Worm (Caenorhabditis elegans) whole organism, young adult: Measurements from ENCODE around the gene C48B4.3.

Experiments
- F10E7.11 ChIP-seq: sonication (generic microtip); optimal IDR thresholded peaks from 2 replicates; lab custom pipeline; 2017; ENCODE audit warnings: mild to moderate bottlenecking, missing genetic modification characterization, moderate library complexity, missing compliant biosample characterization
- F23B12.7 ChIP-seq: sonication (generic microtip); optimal IDR thresholded peaks from 2 replicates; lab custom pipeline; 2017; ENCODE audit warnings: missing genetic modification characterization, mild to moderate bottlenecking, missing compliant biosample characterization, antibody characterized with exemption, moderate library complexity; ENCODE audit not compliant: insufficient read depth
- F33H1.4 ChIP-seq: fragments of 200-800 bp; sonication (Bioruptor generic); IDR thresholded peaks from 2 replicates; pipeline ENCODE4 v1.3.6; 2022; ENCODE audit warnings: missing genetic modification reagents, missing genetic modification characterization, missing compliant biosample characterization
- F39B2.1 ChIP-seq: fragments of 200-800 bp; sonication (Bioruptor generic); IDR thresholded peaks from 2 replicates; pipeline ENCODE4 v1.3.6; 2022; ENCODE audit warnings: missing genetic modification reagents, missing genetic modification characterization, missing compliant biosample characterization
- F57A8.1 ChIP-seq: fragments of 200-800 bp; sonication (Bioruptor generic); optimal IDR thresholded peaks from 2 replicates; lab custom pipeline; 2018; ENCODE audit warnings: mild to moderate bottlenecking, missing genetic modification characterization, moderate library complexity, missing compliant biosample characterization
- T07F8.4 ChIP-seq: sonication (generic microtip); optimal IDR thresholded peaks from 2 replicates; lab custom pipeline; 2016; ENCODE audit warnings: mild to moderate bottlenecking, missing genetic modification characterization, moderate library complexity, missing compliant biosample characterization
- Y53F4B.3 ChIP-seq: fragments of 200-800 bp; sonication (Bioruptor generic); IDR thresholded peaks from 2 replicates; pipeline ENCODE4 v1.3.6; 2022; ENCODE audit warnings: missing genetic modification reagents, missing genetic modification characterization, missing compliant biosample characterization
- Y53G8AR.9 ChIP-seq: fragments of 200-800 bp; sonication (Bioruptor generic); conservative IDR thresholded peaks from 2 replicates; pipeline ENCODE4 v1.3.6; 2022; ENCODE audit warnings: missing genetic modification reagents, missing genetic modification characterization, missing compliant biosample characterization
- Y56A3A.18 ChIP-seq: fragments of 200-800 bp; sonication (Bioruptor generic); IDR thresholded peaks from 2 replicates; pipeline ENCODE4 v1.3.6; 2022; ENCODE audit warnings: missing genetic modification reagents, missing genetic modification characterization, missing compliant biosample characterization
- Y67H2A.10 ChIP-seq: fragments of 200-800 bp; sonication (Bioruptor generic); conservative IDR thresholded peaks from 2 replicates; pipeline ENCODE4 v1.3.6; 2022; ENCODE audit warnings: missing genetic modification reagents, missing genetic modification characterization, missing compliant biosample characterization
- Y79H2A.3 ChIP-seq: fragments of 200-800 bp; sonication (Bioruptor generic); conservative IDR thresholded peaks from 2 replicates; pipeline ENCODE4 v1.3.6; 2022; ENCODE audit warnings: missing genetic modification reagents, missing genetic modification characterization, missing compliant biosample characterization
- aptf-3 ChIP-seq: fragments of 200-800 bp; sonication (Bioruptor generic); IDR thresholded peaks from 2 replicates; pipeline ENCODE4 v1.3.6; 2022; ENCODE audit warnings: missing genetic modification characterization, missing compliant biosample characterization
- cebp-2 ChIP-seq: fragments of 200-800 bp; sonication (Bioruptor generic); IDR thresholded peaks from 2 replicates; pipeline ENCODE4 v1.3.6; 2022; ENCODE audit warnings: missing genetic modification characterization, missing compliant biosample characterization
- ceh-40 ChIP-seq: fragments of 200-800 bp; sonication (Bioruptor generic); IDR thresholded peaks from 2 replicates; pipeline ENCODE4 v1.3.6; 2022; ENCODE audit warnings: missing genetic modification characterization, missing compliant biosample characterization
- ceh-91 ChIP-seq: fragments of 200-800 bp; sonication (Bioruptor generic); IDR thresholded peaks from 2 replicates; pipeline ENCODE4 v1.3.6; 2022; ENCODE audit warnings: missing genetic modification reagents, missing genetic modification characterization, missing compliant biosample characterization
- egl-44 ChIP-seq: fragments of 200-800 bp; sonication (Bioruptor generic); IDR thresholded peaks from 2 replicates; pipeline ENCODE4 v1.3.6; 2022; ENCODE audit warnings: missing genetic modification reagents, missing genetic modification characterization, missing compliant biosample characterization
- ekl-4 ChIP-seq: fragments of 200-800 bp; sonication (Bioruptor generic); IDR thresholded peaks from 2 replicates; pipeline ENCODE4 v1.3.6; 2022; ENCODE audit warnings: missing genetic modification reagents, missing genetic modification characterization, missing compliant biosample characterization
- hsf-1 ChIP-seq: fragments of 200-800 bp; sonication (Bioruptor generic); IDR thresholded peaks from 2 replicates; pipeline ENCODE4 v1.3.6; 2022; ENCODE audit warnings: missing genetic modification reagents, missing genetic modification characterization, missing compliant biosample characterization
- lir-1 ChIP-seq: fragments of 200-800 bp; sonication (Bioruptor generic); conservative IDR thresholded peaks from 2 replicates; pipeline ENCODE4 v1.3.6; 2022; ENCODE audit warnings: missing genetic modification reagents, missing genetic modification characterization, missing compliant biosample characterization
- madf-10 ChIP-seq: sonication (generic microtip); optimal IDR thresholded peaks from 2 replicates; lab custom pipeline; 2016; ENCODE audit warnings: mild to moderate bottlenecking, missing genetic modification characterization, missing compliant biosample characterization
- madf-3 ChIP-seq: fragments of 200-800 bp; sonication (Bioruptor generic); IDR thresholded peaks from 2 replicates; pipeline ENCODE4 v1.3.6; 2022; ENCODE audit warnings: missing genetic modification reagents, missing genetic modification characterization, missing compliant biosample characterization
- madf-6 ChIP-seq: fragments of 200-800 bp; sonication (Bioruptor generic); IDR thresholded peaks from 2 replicates; pipeline ENCODE4 v1.3.6; 2022; ENCODE audit warnings: missing genetic modification reagents, missing genetic modification characterization, missing compliant biosample characterization
- madf-8 ChIP-seq: fragments of 200-800 bp; sonication (Bioruptor generic); conservative IDR thresholded peaks from 2 replicates; pipeline ENCODE4 v1.3.6; 2022; ENCODE audit warnings: missing genetic modification reagents, missing genetic modification characterization, missing compliant biosample characterization
- mes-4 ChIP-seq: sonication (generic microtip); optimal IDR thresholded peaks from 2 replicates; lab custom pipeline; 2016; ENCODE audit warnings: missing genotype, missing genetic modification characterization, missing compliant biosample characterization
- mxl-1 ChIP-seq: sonication (generic microtip); optimal IDR thresholded peaks from 2 replicates; lab custom pipeline; 2016; ENCODE audit warnings: missing genetic modification characterization, missing compliant biosample characterization
- nfya-1 ChIP-seq: sonication (generic microtip); optimal IDR thresholded peaks from 2 replicates; lab custom pipeline; 2017; ENCODE audit warnings: antibody characterized with exemption, missing compliant biosample characterization, missing genetic modification characterization, borderline replicate concordance; ENCODE audit not compliant: insufficient read depth
- nhr-90 ChIP-seq: sonication (generic microtip); optimal IDR thresholded peaks from 2 replicates; lab custom pipeline; 2016; ENCODE audit warnings: missing genotype, mild to moderate bottlenecking, missing genetic modification characterization, missing compliant biosample characterization
- pbrm-1 ChIP-seq: fragments of 200-800 bp; sonication (Bioruptor generic); IDR thresholded peaks from 2 replicates; pipeline ENCODE4 v1.3.6; 2022; ENCODE audit warnings: missing genetic modification reagents, missing genetic modification characterization, missing compliant biosample characterization
- sea-2 ChIP-seq: fragments of 200-800 bp; sonication (Bioruptor generic); IDR thresholded peaks from 2 replicates; pipeline ENCODE4 v1.3.6; 2022; ENCODE audit warnings: missing genetic modification characterization, missing compliant biosample characterization
- snpc-1.1 ChIP-seq: sonication (generic microtip); optimal IDR thresholded peaks from 2 replicates; lab custom pipeline; 2017; ENCODE audit warnings: missing genetic modification characterization, mild to moderate bottlenecking, missing compliant biosample characterization, antibody characterized with exemption, moderate library complexity, missing genotype, missing genetic modification reagents; ENCODE audit not compliant: insufficient read depth
- snpc-3.4 ChIP-seq: sonication (generic microtip); optimal IDR thresholded peaks from 2 replicates; lab custom pipeline; 2017; ENCODE audit warnings: missing genetic modification characterization, mild to moderate bottlenecking, missing compliant biosample characterization, antibody characterized with exemption, moderate library complexity, missing genotype, missing genetic modification reagents
- snpc-4 ChIP-seq, 5 experiments: fragments of 150-350 bp in 1 of 5; sonication (generic microtip) in 4 of 5; optimal IDR thresholded peaks; 2 replicates each; lab custom pipeline; 2014 to 2018; ENCODE audit warnings: missing genetic modification characterization in 5 of 5, missing biosample characterization in 3 of 5, antibody characterized with exemption in 2 of 5, mild to moderate bottlenecking in 2 of 5, missing compliant biosample characterization in 2 of 5, missing genotype in 2 of 5, moderate library complexity in 2 of 5, missing genetic modification reagents in 1 of 5
- somi-1 ChIP-seq: fragments of 200-800 bp; sonication (Bioruptor generic); optimal IDR thresholded peaks from 2 replicates; lab custom pipeline; 2018; ENCODE audit warnings: mild to moderate bottlenecking, missing genetic modification characterization, missing compliant biosample characterization
- tbp1 ChIP-seq: fragments of 200-800 bp; sonication (Bioruptor generic); optimal IDR thresholded peaks from 2 replicates; lab custom pipeline; 2018; ENCODE audit warnings: mild to moderate bottlenecking, missing genetic modification characterization, missing compliant biosample characterization
- tbx-9 ChIP-seq: sonication (generic microtip); optimal IDR thresholded peaks from 2 replicates; lab custom pipeline; 2016; ENCODE audit warnings: borderline replicate concordance, missing genetic modification characterization, inconsistent platforms, missing compliant biosample characterization
- unc-62 ChIP-seq: fragments of 150-350 bp; optimal IDR thresholded peaks from 2 replicates; lab custom pipeline; 2014; ENCODE audit warnings: missing biosample characterization, missing genetic modification reagents, missing genetic modification characterization
- xnd-1 ChIP-seq: sonication (generic microtip); optimal IDR thresholded peaks from 2 replicates; lab custom pipeline; 2016; ENCODE audit warnings: missing genotype, missing genetic modification reagents, missing genetic modification characterization, missing compliant biosample characterization
- zfh-2 ChIP-seq: fragments of 200-800 bp; sonication (Bioruptor generic); conservative IDR thresholded peaks from 2 replicates; pipeline ENCODE4 v1.3.6; 2022; ENCODE audit warnings: missing genetic modification reagents, missing genetic modification characterization, missing compliant biosample characterization
- ztf-22 ChIP-seq: fragments of 200-800 bp; sonication (Bioruptor generic); optimal IDR thresholded peaks from 2 replicates; lab custom pipeline; 2018; ENCODE audit warnings: mild to moderate bottlenecking, missing genetic modification characterization, moderate library complexity, missing compliant biosample characterization

The C48B4.3 gene

ce11 chrIII:9629855-9630254 lies 47.7 kb upstream of the C48B4.3 start, which contains the start of gene rpac-19 (continued):
- TF ChIP-seq F10E7.11 (tag; lab: Kevin White, UChicago) (peak; percentile 89), ceh-91 (no peak), madf-3 (GFP tag; lab: Robert Waterston, UW) (peak; percentile 73; the same call in 1 of the 2 replicates), Y53F4B.3 (GFP tag; lab: Robert Waterston, UW) (no peak), ztf-22 (GFP tag; lab: Kevin White, UChicago) (peak; percentile 34), egl-44 (GFP tag; lab: Robert Waterston, UW) (peak; percentile 83), ekl-4 (peak; percentile 82), Y56A3A.18 (GFP tag; lab: Robert Waterston, UW) (no peak), Y79H2A.3 (no peak; the same call in 1 of the 2 replicates), ceh-40 (no peak), unc-62 (no peak), mxl-1 (tag; lab: Kevin White, UChicago) (peak; percentile 31), xnd-1 (tag; lab: Kevin White, UChicago) (peak; percentile 58), F57A8.1 (GFP tag; lab: Kevin White, UChicago) (no peak), T07F8.4 (tag; lab: Kevin White, UChicago) (peak; percentile 30), madf-6 (GFP tag; lab: Robert Waterston, UW) (peak; percentile 80), pbrm-1 (GFP tag; lab: Robert Waterston, UW) (peak; percentile 85), aptf-3 (no peak), zfh-2 (GFP tag; lab: Robert Waterston, UW) (no peak), hsf-1 (GFP tag; lab: Robert Waterston, UW) (peak; percentile 80), tbp1 (GFP tag; lab: Kevin White, UChicago) (peak; percentile 65), snpc-3.4 (tag; lab: Kevin White, UChicago) (peak; percentile 50), tbx-9 (tag; lab: Kevin White, UChicago) (no peak), snpc-1.1 (tag; lab: Kevin White, UChicago) (peak; percentile 67), madf-8 (GFP tag; lab: Robert Waterston, UW) (peak; percentile 32), sea-2 (GFP tag; lab: Robert Waterston, UW) (no peak), lir-1 (GFP tag; lab: Robert Waterston, UW) (no peak), Y67H2A.10 (GFP tag; lab: Robert Waterston, UW) (peak; percentile 35; the same call in 1 of the 2 replicates), F39B2.1 (no peak), snpc-4 (GFP tag; optimal IDR thresholded peaks at IDR 0.05; lab: Kevin White, UChicago) (no peak), snpc-4 (tag; optimal IDR thresholded peaks at IDR 0.05; lab: Kevin White, UChicago) (peak in 3 of 4 experiments; percentile 55 to 76 (median 58))

ce11 chrIII:9629054-9629453 lies 46.9 kb upstream of the C48B4.3 start, which contains the start of gene tbg-1:
TSS of gene tbg-1 (minus strand) at chrIII:9629154.
- TF ChIP-seq Y53G8AR.9 (GFP tag; lab: Robert Waterston, UW), result no peak
- no peak for TF ChIP-seq egl-44 (GFP tag; lab: Robert Waterston, UW)
- no peak for TF ChIP-seq mes-4 (tag; lab: Kevin White, UChicago)
- no peak for TF ChIP-seq nhr-90 (tag; lab: Kevin White, UChicago)
- TF ChIP-seq F23B12.7 (tag; lab: Kevin White, UChicago), result no peak
- TF ChIP-seq cebp-2 (GFP tag; lab: Robert Waterston, UW), result no peak
- no peak for TF ChIP-seq Y53F4B.3 (GFP tag; lab: Robert Waterston, UW)
- no peak for TF ChIP-seq ekl-4
- no peak for TF ChIP-seq somi-1 (GFP tag; lab: Kevin White, UChicago)
- TF ChIP-seq F33H1.4 (GFP tag; lab: Robert Waterston, UW), result no peak
- TF ChIP-seq F39B2.1, result no peak
- TF ChIP-seq madf-10 (tag; lab: Kevin White, UChicago), result no peak
- no peak for TF ChIP-seq nfya-1
